Worm (Caenorhabditis elegans) whole organism, early embryonic: ENCODE results near the gene F53B3.5.

Experiments used
- ama-1 ChIP-seq: fragments of 150-350 bp; optimal IDR thresholded peaks from 2 replicates; lab custom pipeline; 2014
- ceh-13 ChIP-seq: fragments of 200-800 bp; sonication (Bioruptor generic); optimal IDR thresholded peaks from 2 replicates; lab custom pipeline; 2018; ENCODE audit warnings: mild to moderate bottlenecking, missing genetic modification characterization, missing compliant biosample characterization
- ceh-36 ChIP-seq: sonication (generic microtip); optimal IDR thresholded peaks from 2 replicates; lab custom pipeline; 2016; ENCODE audit warnings: missing genetic modification characterization, inconsistent platforms, missing compliant biosample characterization
- ets-7 ChIP-seq: sonication (generic microtip); optimal IDR thresholded peaks from 2 replicates; lab custom pipeline; 2016; ENCODE audit warnings: missing genotype, missing genetic modification characterization, missing compliant biosample characterization
- flt-1 ChIP-seq: fragments of 200-800 bp; sonication (Bioruptor generic); IDR thresholded peaks from 2 replicates; pipeline ENCODE4 v1.3.6; 2022; ENCODE audit warnings: missing genetic modification characterization, missing compliant biosample characterization
- hmbx-1 ChIP-seq: sonication (generic microtip); optimal IDR thresholded peaks from 2 replicates; lab custom pipeline; 2016; ENCODE audit warnings: mild to moderate bottlenecking, missing genetic modification characterization, missing compliant biosample characterization
- sea-1 ChIP-seq: fragments of 200-800 bp; sonication (Bioruptor generic); conservative IDR thresholded peaks from 2 replicates; pipeline ENCODE4 v1.3.6; 2022; ENCODE audit warnings: missing genetic modification characterization, missing compliant biosample characterization
- tbx-11 ChIP-seq: fragments of 200-800 bp; sonication (Bioruptor generic); IDR thresholded peaks from 2 replicates; pipeline ENCODE4 v1.3.6; 2022; ENCODE audit warnings: missing genetic modification characterization, missing compliant biosample characterization

- no peak for TF ChIP-seq ama-1 (lab: Kevin White, UChicago)
- no peak for TF ChIP-seq ceh-36 (tag; lab: Kevin White, UChicago)
- no peak for TF ChIP-seq tbx-11 (GFP tag; lab: Robert Waterston, UW)
- TF ChIP-seq flt-1 (GFP tag; lab: Robert Waterston, UW) = no peak
- no peak for TF ChIP-seq ets-7
- no peak for TF ChIP-seq ceh-13 (GFP tag; lab: Kevin White, UChicago)
- no peak for TF ChIP-seq sea-1
- TF ChIP-seq hmbx-1 (tag; lab: Kevin White, UChicago) = no peak
These were observed 44.5 kb upstream of the F53B3.5 start, which contains the start of gene hst-3.2 for ce11 chrX:2923888-2924287.
